Fruit fly (Drosophila melanogaster): ENCODE results near the gene CG12071.

CG12071 gene

DNA sequence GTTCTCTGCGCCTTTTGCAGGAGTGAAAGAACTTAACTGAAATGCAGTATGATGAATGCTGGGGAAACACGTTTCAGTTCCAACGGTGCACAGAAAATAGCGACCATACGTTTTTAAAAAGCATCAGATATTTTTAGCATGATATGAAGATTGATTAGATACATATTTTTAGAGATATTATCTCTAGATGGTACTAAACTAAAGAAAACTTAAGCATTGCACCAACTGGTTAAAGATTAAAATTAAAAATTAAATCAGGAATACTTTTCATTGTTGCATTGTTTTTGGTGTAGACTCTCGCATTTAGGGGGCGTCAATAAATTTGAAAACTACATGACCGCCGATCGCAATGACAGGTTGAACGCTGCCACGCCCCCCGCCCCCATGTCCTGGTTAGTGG lies 37.1 kb downstream of the CG12071 start (continued):
- TF ChIP-seq CG31627 (GFP tag; optimal IDR thresholded peaks at IDR 0.05) (peak; percentile 65), Lpt (GFP tag; optimal IDR thresholded peaks at IDR 0.05) (no peak), CG6792 (GFP tag; optimal IDR thresholded peaks at IDR 0.05) (peak; percentile 43), CG8319 (GFP tag; optimal IDR thresholded peaks at IDR 0.05) (no peak), Ets21C (GFP tag; optimal IDR thresholded peaks at IDR 0.05) (peak; percentile 58), Sox15 (GFP tag; optimal IDR thresholded peaks at IDR 0.05) (peak; percentile 41), Met (GFP tag; optimal IDR thresholded peaks at IDR 0.05) (peak; percentile 81), CG7368 (GFP tag; optimal IDR thresholded peaks at IDR 0.05) (no peak), CG3919 (GFP tag; optimal IDR thresholded peaks at IDR 0.05) (peak; percentile 50), CG8632 (GFP tag; optimal IDR thresholded peaks at IDR 0.05) (peak; percentile 51), Sox102F (GFP tag; optimal IDR thresholded peaks at IDR 0.05) (peak; percentile 56), vri (GFP tag; optimal IDR thresholded peaks at IDR 0.05) (no peak)

DNA sequence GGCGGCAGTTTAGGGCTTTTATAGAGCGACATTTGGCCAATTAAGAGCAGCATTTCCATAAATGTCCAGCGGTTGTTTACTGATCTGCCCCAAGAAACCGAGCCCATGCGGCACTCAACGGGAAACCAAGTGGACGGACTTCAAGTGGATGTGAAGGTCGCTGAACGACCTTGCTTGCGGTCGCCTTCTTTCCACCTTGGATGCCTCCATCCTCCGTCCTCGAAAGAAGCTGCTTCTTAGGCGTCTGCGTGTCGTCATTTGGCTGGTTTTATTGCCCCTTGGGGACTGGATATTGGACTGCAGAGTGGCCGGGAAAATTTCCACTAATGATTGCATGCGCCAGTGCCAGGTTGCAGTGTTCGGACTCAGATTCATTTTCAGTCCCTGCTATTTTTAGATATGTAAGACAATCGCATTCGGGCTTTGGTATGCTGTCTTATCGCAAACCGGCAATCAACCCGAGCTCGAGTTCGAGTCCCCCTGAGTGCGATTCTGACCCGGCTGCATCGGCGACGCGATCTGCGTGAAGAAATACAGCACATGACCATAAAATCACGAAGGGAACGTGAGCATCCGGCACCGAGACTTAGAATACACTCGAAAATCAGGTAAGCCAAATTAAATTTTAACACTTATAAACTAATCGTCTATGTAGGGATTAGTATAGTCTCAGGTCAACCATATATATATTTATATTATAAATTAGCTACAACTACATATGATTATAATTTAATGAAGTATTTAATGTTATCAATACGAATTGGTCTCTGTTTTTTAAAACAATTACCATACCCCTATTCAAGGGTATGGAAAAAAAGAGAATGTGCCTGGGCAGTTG lies 38.0 kb downstream of the CG12071 start:
- TF ChIP-seq CG6854 (GFP tag; optimal IDR thresholded peaks at IDR 0.05), result no peak
- TF ChIP-seq net (GFP tag; optimal IDR thresholded peaks at IDR 0.05), result peak; percentile 53
- peak; percentile 86 for TF ChIP-seq Eip78C (GFP tag)
- no peak for TF ChIP-seq CG4318 (GFP tag; optimal IDR thresholded peaks at IDR 0.05)
- TF ChIP-seq CG10631 (GFP tag; optimal IDR thresholded peaks at IDR 0.05), result peak; percentile 75
- peak; percentile 85 for TF ChIP-seq CG3032 (tag; optimal IDR thresholded peaks at IDR 0.05)
- peak; percentile 65 for TF ChIP-seq OdsH (GFP tag; optimal IDR thresholded peaks at IDR 0.05)
- TF ChIP-seq CG6808 (GFP tag; optimal IDR thresholded peaks at IDR 0.05), result peak; percentile 66
- TF ChIP-seq Smox (GFP tag; optimal IDR thresholded peaks at IDR 0.05), result peak; percentile 39
- TF ChIP-seq CG6163 (GFP tag; IDR thresholded peaks at IDR 0.05), result 0 out of 3 replicates have a peak, but pooled peaks have one; percentile 6
- no peak for TF ChIP-seq CG11762 (GFP tag; optimal IDR thresholded peaks at IDR 0.05; ENCODE audit: insufficient read depth)
- TF ChIP-seq CG8119 (GFP tag; IDR thresholded peaks at IDR 0.05), result 0 out of 3 replicates have a peak, but pooled peaks have one; percentile 33
- TF ChIP-seq CG16779 (tag; optimal IDR thresholded peaks at IDR 0.05), result peak; percentile 33
- TF ChIP-seq dac (GFP tag; optimal IDR thresholded peaks at IDR 0.05), result no peak
- TF ChIP-seq CG11294 (GFP tag; IDR thresholded peaks at IDR 0.05), result no peak
- TF ChIP-seq fd85E (GFP tag; optimal IDR thresholded peaks at IDR 0.05), result no peak
- peak; percentile 49 for TF ChIP-seq Met (GFP tag; optimal IDR thresholded peaks at IDR 0.05)
- TF ChIP-seq CG1621 (tag; optimal IDR thresholded peaks at IDR 0.05), result peak; percentile 56
- TF ChIP-seq CG34406 (GFP tag; optimal IDR thresholded peaks at IDR 0.05), result peak; percentile 76
- TF ChIP-seq Sox102F (GFP tag; optimal IDR thresholded peaks at IDR 0.05), result peak; percentile 52
- TF ChIP-seq lz (GFP tag; optimal IDR thresholded peaks at IDR 0.05), result peak; percentile 11
- TF ChIP-seq CG32006 (GFP tag; optimal IDR thresholded peaks at IDR 0.05), result peak; percentile 11
- TF ChIP-seq Ets21C (GFP tag; optimal IDR thresholded peaks at IDR 0.05), result no peak
- peak; percentile 28 for TF ChIP-seq cyc (GFP tag; optimal IDR thresholded peaks at IDR 0.05)
- peak; percentile 81 to 87 for TF ChIP-seq ss (GFP tag; optimal IDR thresholded peaks at IDR 0.05)
- TF ChIP-seq Hr39 (GFP tag; optimal IDR thresholded peaks at IDR 0.05), result no peak
- TF ChIP-seq Eip93F (GFP tag; optimal IDR thresholded peaks at IDR 0.05), result no peak
- TF ChIP-seq pdm3 (GFP tag; optimal IDR thresholded peaks at IDR 0.05), result no peak
- TF ChIP-seq fd59A (GFP tag; optimal IDR thresholded peaks at IDR 0.05), result peak; percentile 77
- TF ChIP-seq Sox15 (GFP tag; optimal IDR thresholded peaks at IDR 0.05), result peak; percentile 32
- peak; percentile 19 for TF ChIP-seq Blimp-1 (GFP tag; optimal IDR thresholded peaks at IDR 0.05)
- no peak for TF ChIP-seq Hr38 (GFP tag; optimal IDR thresholded peaks at IDR 0.05)
- peak; percentile 59 for TF ChIP-seq CG6792 (GFP tag; optimal IDR thresholded peaks at IDR 0.05)
- peak; percentile 69 for TF ChIP-seq acj6 (GFP tag; optimal IDR thresholded peaks at IDR 0.05)
- peak; percentile 87 for TF ChIP-seq Ets96B (tag; optimal IDR thresholded peaks at IDR 0.05)
- TF ChIP-seq CG7368 (GFP tag; optimal IDR thresholded peaks at IDR 0.05), result no peak
- peak; percentile 27 for TF ChIP-seq CG11902 (GFP tag; optimal IDR thresholded peaks at IDR 0.05)
- peak; percentile 83 for TF ChIP-seq dsx (GFP tag; optimal IDR thresholded peaks at IDR 0.05; ENCODE audit: poor library complexity, severe bottlenecking)
- TF ChIP-seq spab (GFP tag; optimal IDR thresholded peaks at IDR 0.05), result peak; percentile 74
- no peak for TF ChIP-seq Eip75B (GFP tag; optimal IDR thresholded peaks at IDR 0.05)
- TF ChIP-seq topi (GFP tag; optimal IDR thresholded peaks at IDR 0.05), result peak; percentile 40
- no peak for TF ChIP-seq Gug (GFP tag; IDR thresholded peaks at IDR 0.05)

All from whole organism, prepupa.